Fruit fly (Drosophila melanogaster): ENCODE measurements around the gene msi.

msi gene

dm6 chr3R:25555365-25556106, 39.6 kb downstream of the msi start (continued):
- TF ChIP-seq CG17912 (GFP tag; optimal IDR thresholded peaks at IDR 0.05), result no peak
- no peak for TF ChIP-seq PHDP (tag; optimal IDR thresholded peaks at IDR 0.05)
- TF ChIP-seq lbe (GFP tag; optimal IDR thresholded peaks at IDR 0.05), result peak; percentile 75
- TF ChIP-seq Hand (GFP tag; optimal IDR thresholded peaks at IDR 0.05), result no peak
- no peak for TF ChIP-seq repo (GFP tag; optimal IDR thresholded peaks at IDR 0.05)
- TF ChIP-seq Ets65A (GFP tag), result peak; percentile 65
- TF ChIP-seq tx (GFP tag; optimal IDR thresholded peaks at IDR 0.05), result no peak
- no peak for TF ChIP-seq amos (GFP tag; IDR thresholded peaks at IDR 0.05; ENCODE audit: partially characterized antibody)
- no peak for TF ChIP-seq Atf3 (GFP tag; optimal IDR thresholded peaks at IDR 0.05)
- no peak for TF ChIP-seq sens-2 (GFP tag; IDR thresholded peaks at IDR 0.05)
- TF ChIP-seq schlank (tag; optimal IDR thresholded peaks at IDR 0.05), result no peak
- peak; percentile 76 for TF ChIP-seq Hr39 (optimal IDR thresholded peaks at IDR 0.05)
- TF ChIP-seq NK7.1 (GFP tag; optimal IDR thresholded peaks at IDR 0.05), result no peak
- TF ChIP-seq eve (GFP tag; optimal IDR thresholded peaks at IDR 0.05), result no peak
- TF ChIP-seq CG12071 (GFP tag; optimal IDR thresholded peaks at IDR 0.05), result no peak
- TF ChIP-seq CG8290 (GFP tag; optimal IDR thresholded peaks at IDR 0.05), result no peak
- no peak for TF ChIP-seq CG8290 (tag; optimal IDR thresholded peaks at IDR 0.05)
- TF ChIP-seq Eip74EF (GFP tag; optimal IDR thresholded peaks at IDR 0.05), result no peak
- no peak for TF ChIP-seq Dll (GFP tag; IDR thresholded peaks at IDR 0.05; ENCODE audit: partially characterized antibody)
- no peak for TF ChIP-seq gt (GFP tag; IDR thresholded peaks at IDR 0.05)
- TF ChIP-seq Elba2 (GFP tag; optimal IDR thresholded peaks at IDR 0.05), result no peak
- no peak for TF ChIP-seq org-1 (GFP tag; optimal IDR thresholded peaks at IDR 0.05)
- TF ChIP-seq z (GFP tag; IDR thresholded peaks at IDR 0.05), result no peak
- TF ChIP-seq Hr78 (GFP tag; optimal IDR thresholded peaks at IDR 0.05), result no peak
- TF ChIP-seq stwl (tag; optimal IDR thresholded peaks at IDR 0.05), result no peak
- TF ChIP-seq Vsx1 (GFP tag; optimal IDR thresholded peaks at IDR 0.05), result no peak
- no peak for TF ChIP-seq CG12104 (GFP tag; optimal IDR thresholded peaks at IDR 0.05)
- TF ChIP-seq slbo (GFP tag; IDR thresholded peaks at IDR 0.05), result no peak
- no peak for TF ChIP-seq CG13624 (GFP tag; optimal IDR thresholded peaks at IDR 0.05)
- TF ChIP-seq CG11504 (tag; optimal IDR thresholded peaks at IDR 0.05), result peak; percentile 14
- TF ChIP-seq zen2 (GFP tag; IDR thresholded peaks at IDR 0.05; ENCODE audit: partially characterized antibody), result no peak
- TF ChIP-seq CG13775 (GFP tag; optimal IDR thresholded peaks at IDR 0.05), result no peak
- TF ChIP-seq gcm (GFP tag; optimal IDR thresholded peaks at IDR 0.05), result no peak
- 0 out of 3 replicates have a peak, but pooled peaks have one; percentile 32 for TF ChIP-seq CG11456 (GFP tag; IDR thresholded peaks at IDR 0.05)
- no peak for TF ChIP-seq bbx (GFP tag; IDR thresholded peaks at IDR 0.05; ENCODE audit: partially characterized antibody)
- TF ChIP-seq CG2202 (tag; optimal IDR thresholded peaks at IDR 0.05), result no peak
- TF ChIP-seq CG3726 (GFP tag; IDR thresholded peaks at IDR 0.05), result no peak
- no peak for TF ChIP-seq CG15696 (tag; optimal IDR thresholded peaks at IDR 0.05)
- TF ChIP-seq Doc2 (GFP tag; IDR thresholded peaks at IDR 0.05), result no peak
- no peak for TF ChIP-seq hbn (GFP tag; IDR thresholded peaks at IDR 0.05; ENCODE audit: partially characterized antibody)
- TF ChIP-seq ewg (GFP tag; optimal IDR thresholded peaks at IDR 0.05), result no peak
- peak in 1 of 2 experiments; percentile 68 for TF ChIP-seq bsh (GFP tag; optimal IDR thresholded peaks at IDR 0.05)
- no peak for TF ChIP-seq emc (GFP tag; optimal IDR thresholded peaks at IDR 0.05)
- peak; percentile 60 for TF ChIP-seq Drgx (GFP tag; IDR thresholded peaks at IDR 0.05)
- TF ChIP-seq CG6654 (GFP tag; optimal IDR thresholded peaks at IDR 0.05), result no peak
- TF ChIP-seq CG12942 (GFP tag; optimal IDR thresholded peaks at IDR 0.05), result no peak
- no peak for TF ChIP-seq insv (GFP tag; optimal IDR thresholded peaks at IDR 0.05)
- TF ChIP-seq Dip3 (GFP tag; optimal IDR thresholded peaks at IDR 0.05), result no peak
- TF ChIP-seq Dbx (GFP tag; IDR thresholded peaks at IDR 0.05), result no peak
- no peak for TF ChIP-seq Six4 (GFP tag; optimal IDR thresholded peaks at IDR 0.05)
